Fruit fly (Drosophila melanogaster): ENCODE measurements around the gene FeCH.

The FeCH gene

dm6 chr3R:31812117-31812975 is at the start of gene FeCH, which contains the start of gene RhoGAP100F:
TSS of gene FeCH (minus strand) at chr3R:31812296.
TSS of gene RhoGAP100F (plus strand) at chr3R:31812609.
- TF ChIP-seq CTCF (optimal IDR thresholded peaks at IDR 0.05) = peak; percentile 73 to 88
- no peak for TF ChIP-seq CG8478 (optimal IDR thresholded peaks at IDR 0.05)

- TF ChIP-seq CG8478 (optimal IDR thresholded peaks at IDR 0.05) (no peak), CTCF (optimal IDR thresholded peaks at IDR 0.05) (no peak)
These were observed 40.1 kb upstream of the FeCH start for dm6 chr3R:31852185-31852584.

dm6 chr3R:31826422-31826821 is 14.3 kb upstream of the FeCH start:
- TF ChIP-seq CTCF (optimal IDR thresholded peaks at IDR 0.05) (no peak), CG8478 (optimal IDR thresholded peaks at IDR 0.05) (no peak)

- TF ChIP-seq CTCF (optimal IDR thresholded peaks at IDR 0.05) (no peak), CG8478 (optimal IDR thresholded peaks at IDR 0.05) (no peak)
These were observed 13.5 kb upstream of the FeCH start for dm6 chr3R:31825571-31826068.

dm6 chr3R:31824200-31824599 is 12.1 kb upstream of the FeCH start:
- no peak for TF ChIP-seq CTCF (optimal IDR thresholded peaks at IDR 0.05)
- no peak for TF ChIP-seq CG8478 (optimal IDR thresholded peaks at IDR 0.05)

- TF ChIP-seq CG8478 (optimal IDR thresholded peaks at IDR 0.05) (no peak), CTCF (optimal IDR thresholded peaks at IDR 0.05) (no peak)
These were observed 10.4 kb upstream of the FeCH start for dm6 chr3R:31822462-31822861.

dm6 chr3R:31812976-31813298 is 841 bp upstream of the FeCH start:
- TF ChIP-seq CG8478 (optimal IDR thresholded peaks at IDR 0.05) (no peak), CTCF (optimal IDR thresholded peaks at IDR 0.05) (no peak)

- TF ChIP-seq CG8478 (optimal IDR thresholded peaks at IDR 0.05) = no peak
- TF ChIP-seq CTCF (optimal IDR thresholded peaks at IDR 0.05) = no peak
These were observed 2.0 kb downstream of the FeCH start, which contains the start of gene Rift for dm6 chr3R:31810073-31810530. TSS of gene Rift (minus strand) at chr3R:31810186.

dm6 chr3R:31809622-31810021 is 2.5 kb downstream of the FeCH start:
- TF ChIP-seq CTCF (optimal IDR thresholded peaks at IDR 0.05) (no peak), CG8478 (optimal IDR thresholded peaks at IDR 0.05) (no peak)

- no peak for TF ChIP-seq CTCF (optimal IDR thresholded peaks at IDR 0.05)
- TF ChIP-seq CG8478 (optimal IDR thresholded peaks at IDR 0.05) = no peak
These were observed 3.5 kb downstream of the FeCH start for dm6 chr3R:31808571-31808970.

dm6 chr3R:31805228-31805738 is 6.8 kb downstream of the FeCH start, which contains the start of the genes CG42233 and CG1971:
TSS of gene CG42233 (minus strand) at chr3R:31805278.
TSS of gene CG1971 (plus strand) at chr3R:31805468.
- TF ChIP-seq CG8478 (optimal IDR thresholded peaks at IDR 0.05) = no peak
- TF ChIP-seq CTCF (optimal IDR thresholded peaks at IDR 0.05) = no peak

dm6 chr3R:31800663-31801062 is 11.4 kb downstream of the FeCH start, which contains the start of gene Ir100a:
TSS of gene Ir100a (plus strand) at chr3R:31800963.
- TF ChIP-seq CG8478 (optimal IDR thresholded peaks at IDR 0.05) = no peak
- no peak for TF ChIP-seq CTCF (optimal IDR thresholded peaks at IDR 0.05)

- TF ChIP-seq CTCF (optimal IDR thresholded peaks at IDR 0.05) = peak in 1 of 2 experiments; percentile 38
- TF ChIP-seq CG8478 (optimal IDR thresholded peaks at IDR 0.05) = no peak
These were observed 17.6 kb downstream of the FeCH start for dm6 chr3R:31794457-31794856.

- TF ChIP-seq CTCF (optimal IDR thresholded peaks at IDR 0.05) (no peak), CG8478 (optimal IDR thresholded peaks at IDR 0.05) (no peak)
These were observed 18.3 kb downstream of the FeCH start, which contains the start of the genes Mccc1 and Acf for dm6 chr3R:31793664-31794417. TSS of gene Mccc1 (minus strand) at chr3R:31793907. TSS of gene Acf (plus strand) at chr3R:31793981.

Data from S2 (cell line).